Fruit fly (Drosophila melanogaster): Measurements from ENCODE around the gene chinmo.

Gene chinmo

DNA sequence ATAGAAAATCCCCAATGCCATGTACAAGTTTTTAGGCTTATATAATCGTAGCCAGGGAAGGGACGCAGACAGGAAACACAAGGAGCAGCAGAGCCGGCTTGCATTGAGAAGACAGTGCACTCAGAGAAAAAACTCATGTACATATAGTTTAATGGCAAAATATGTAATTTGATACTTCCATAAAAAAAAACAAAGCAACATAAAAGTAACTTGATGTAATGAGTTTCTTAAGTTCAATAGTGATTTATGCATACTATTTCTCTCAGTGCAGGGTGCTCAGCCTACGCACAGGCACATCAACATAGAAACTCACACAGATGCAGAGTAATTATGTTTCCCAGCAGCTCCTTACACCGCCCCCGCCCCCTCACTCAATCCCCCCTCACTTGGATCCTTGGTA is 30.3 kb upstream of the chinmo start (continued):
- TF ChIP-seq chinmo (GFP tag; IDR thresholded peaks at IDR 0.05; ENCODE audit: partially characterized antibody) (no peak), caup (GFP tag; optimal IDR thresholded peaks at IDR 0.05; ENCODE audit: severe bottlenecking) (peak; percentile 75), sima (GFP tag; optimal IDR thresholded peaks at IDR 0.05) (no peak), Xrp1 (GFP tag; IDR thresholded peaks at IDR 0.05) (peak; percentile 63), C15 (GFP tag; IDR thresholded peaks at IDR 0.05) (peak; percentile 58; the same call in 1 of the 3 replicates), CG4404 (GFP tag; IDR thresholded peaks at IDR 0.05) (peak; percentile 19; the same call in 1 of the 2 replicates), Hand (GFP tag; optimal IDR thresholded peaks at IDR 0.05) (peak; percentile 80), Pdp1 (GFP tag; optimal IDR thresholded peaks at IDR 0.05) (peak; percentile 50 to 79), GATAe (GFP tag; conservative IDR thresholded peaks at IDR 0.05) (no peak), CG6272 (GFP tag; IDR thresholded peaks at IDR 0.05) (0 out of 2 replicates have a peak, but pooled peaks have one; percentile 20), Antp (GFP tag; optimal IDR thresholded peaks at IDR 0.05) (peak; percentile 63), Doc2 (GFP tag; IDR thresholded peaks at IDR 0.05) (no peak), CG3995 (GFP tag; optimal IDR thresholded peaks at IDR 0.05) (no peak), CG9215 (GFP tag; IDR thresholded peaks at IDR 0.05) (peak; percentile 59), CG8924 (tag; optimal IDR thresholded peaks at IDR 0.05) (peak; percentile 50), CkIIα-i1 (GFP tag; IDR thresholded peaks at IDR 0.05) (0 out of 2 replicates have a peak, but pooled peaks have one; percentile 3), CG10209 (GFP tag; optimal IDR thresholded peaks at IDR 0.05) (peak; percentile 72), CG7928 (GFP tag; optimal IDR thresholded peaks at IDR 0.05) (peak; percentile 6), CG15269 (tag; optimal IDR thresholded peaks at IDR 0.05) (peak; percentile 80), Trl (optimal IDR thresholded peaks at IDR 0.05) (no peak), Trl (GFP tag; optimal IDR thresholded peaks at IDR 0.05) (peak; percentile 45), Mrtf (GFP tag; IDR thresholded peaks at IDR 0.05) (peak; percentile 59; the same call in 1 of the 3 replicates), p53 (GFP tag; optimal IDR thresholded peaks at IDR 0.05) (peak; percentile 9), Hmr (GFP tag; optimal IDR thresholded peaks at IDR 0.05) (peak; percentile 87), Ptx1 (GFP tag; IDR thresholded peaks at IDR 0.05) (peak; percentile 80), CG6654 (GFP tag; optimal IDR thresholded peaks at IDR 0.05) (peak; percentile 17), ci (GFP tag; IDR thresholded peaks at IDR 0.05) (peak; percentile 77; the same call in 2 of the 3 replicates), CG34422 (GFP tag; IDR thresholded peaks at IDR 0.05) (peak; percentile 52; the same call in 1 of the 3 replicates), Kr (GFP tag; optimal IDR thresholded peaks at IDR 0.05) (no peak), Nf-YC (tag; optimal IDR thresholded peaks at IDR 0.05) (peak; percentile 17), CG34376 (GFP tag; optimal IDR thresholded peaks at IDR 0.05) (peak; percentile 59), CG14441 (GFP tag; IDR thresholded peaks at IDR 0.05) (peak; percentile 62), Adf1 (GFP tag; IDR thresholded peaks at IDR 0.05) (peak; percentile 30; the same call in 1 of the 2 replicates), pnt (GFP tag; optimal IDR thresholded peaks at IDR 0.05) (peak; percentile 40), MESR4 (GFP tag; optimal IDR thresholded peaks at IDR 0.05) (no peak), B-H1 (GFP tag; IDR thresholded peaks at IDR 0.05) (peak; percentile 54; the same call in 2 of the 3 replicates), cad (GFP tag; optimal IDR thresholded peaks at IDR 0.05) (no peak), gem (tag; optimal IDR thresholded peaks at IDR 0.05) (peak; percentile 80), Hr51 (GFP tag; optimal IDR thresholded peaks at IDR 0.05) (peak; percentile 26 to 73), CG18262 (tag; optimal IDR thresholded peaks at IDR 0.05) (peak; percentile 40), D (optimal IDR thresholded peaks at IDR 0.05) (no peak), D (GFP tag; optimal IDR thresholded peaks at IDR 0.05) (peak; percentile 64), CG6854 (GFP tag; optimal IDR thresholded peaks at IDR 0.05) (peak; percentile 70), Usf (GFP tag; optimal IDR thresholded peaks at IDR 0.05) (no peak), tup (GFP tag; optimal IDR thresholded peaks at IDR 0.05) (peak; percentile 6), crp (GFP tag; optimal IDR thresholded peaks at IDR 0.05) (peak in 1 of 2 experiments; percentile 2), CG12219 (GFP tag; optimal IDR thresholded peaks at IDR 0.05) (peak; percentile 46), gce (GFP tag; IDR thresholded peaks at IDR 0.05) (0 out of 3 replicates have a peak, but pooled peaks have one; percentile 41), Ada2b (GFP tag; IDR thresholded peaks at IDR 0.05) (peak; percentile 77), slou (GFP tag; optimal IDR thresholded peaks at IDR 0.05) (peak; percentile 58), CG18476 (GFP tag; optimal IDR thresholded peaks at IDR 0.05) (peak; percentile 14)
